Worm (Caenorhabditis elegans) whole organism, L3 larva: ENCODE data around the gene bir-1.

Experiments
- elt-1 ChIP-seq: fragments of 150-350 bp; optimal IDR thresholded peaks from 2 replicates; lab custom pipeline; 2014; ENCODE audit warnings: missing biosample characterization, missing genetic modification characterization
- pqm-1 ChIP-seq: fragments of 150-350 bp; optimal IDR thresholded peaks from 2 replicates; lab custom pipeline; 2017; ENCODE audit warnings: missing biosample characterization, missing genetic modification characterization, inconsistent platforms
- ztf-11 ChIP-seq: fragments of 150-350 bp; optimal IDR thresholded peaks from 2 replicates; lab custom pipeline; 2014; ENCODE audit warnings: missing biosample characterization, missing genetic modification characterization

DNA sequence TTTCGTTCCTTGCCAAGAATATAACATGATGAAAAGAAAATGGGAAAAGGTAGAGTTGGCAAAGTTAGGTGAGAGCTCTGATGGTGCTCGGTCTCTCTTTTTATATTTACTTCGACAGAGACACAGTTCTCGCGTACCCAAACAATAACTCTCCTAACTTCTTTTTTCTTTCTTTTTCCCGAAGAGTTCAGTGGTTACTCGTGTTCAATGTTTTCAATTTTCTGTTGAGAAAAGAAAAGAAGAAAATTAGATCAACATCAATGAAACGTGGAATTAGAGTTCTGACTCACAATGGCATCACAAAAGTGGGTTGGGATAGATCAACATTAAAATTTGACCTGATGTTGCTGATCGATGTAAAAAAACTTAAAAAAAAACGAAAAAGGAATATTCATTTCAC lies 37.9 kb upstream of the bir-1 start, which contains the start of gene idpp-16:
- TF ChIP-seq pqm-1 (tag; lab: Kevin White, UChicago) (no peak), ztf-11 (tag; lab: Kevin White, UChicago) (no peak), elt-1 (tag; lab: Kevin White, UChicago) (no peak)
